Worm (Caenorhabditis elegans) whole organism, late embryonic: ENCODE results near the gene jip-1.

Experiments
- C08G9.2 ChIP-seq: sonication (generic microtip); optimal IDR thresholded peaks from 2 replicates; lab custom pipeline; 2016; ENCODE audit warnings: mild to moderate bottlenecking, missing genetic modification characterization, moderate library complexity, missing compliant biosample characterization
- eyg-1 ChIP-seq: sonication (generic microtip); optimal IDR thresholded peaks from 2 replicates; lab custom pipeline; 2016; ENCODE audit warnings: missing genotype, missing genetic modification characterization, missing compliant biosample characterization
- sdc-2 ChIP-seq: sonication (generic microtip); optimal IDR thresholded peaks from 2 replicates; lab custom pipeline; 2016; ENCODE audit warnings: missing genotype, missing genetic modification characterization, missing compliant biosample characterization
- tbx-2 ChIP-seq: sonication (generic microtip); optimal IDR thresholded peaks from 2 replicates; lab custom pipeline; 2016; ENCODE audit warnings: missing genetic modification characterization, missing compliant biosample characterization
- unc-86 ChIP-seq: sonication (generic microtip); optimal IDR thresholded peaks from 2 replicates; lab custom pipeline; 2016; ENCODE audit warnings: missing genetic modification characterization, missing compliant biosample characterization

ce11 chrII:1323190-1323651 lies 3.6 kb upstream of the jip-1 start:
- TF ChIP-seq tbx-2 (tag; lab: Kevin White, UChicago) (peak; percentile 17), sdc-2 (tag; lab: Kevin White, UChicago) (no peak), unc-86 (tag; lab: Kevin White, UChicago) (peak; percentile 15), eyg-1 (tag; lab: Kevin White, UChicago) (no peak), C08G9.2 (tag; lab: Kevin White, UChicago) (no peak)
